Worm (Caenorhabditis elegans): Measurements from ENCODE around the gene grl-26.

DNA sequence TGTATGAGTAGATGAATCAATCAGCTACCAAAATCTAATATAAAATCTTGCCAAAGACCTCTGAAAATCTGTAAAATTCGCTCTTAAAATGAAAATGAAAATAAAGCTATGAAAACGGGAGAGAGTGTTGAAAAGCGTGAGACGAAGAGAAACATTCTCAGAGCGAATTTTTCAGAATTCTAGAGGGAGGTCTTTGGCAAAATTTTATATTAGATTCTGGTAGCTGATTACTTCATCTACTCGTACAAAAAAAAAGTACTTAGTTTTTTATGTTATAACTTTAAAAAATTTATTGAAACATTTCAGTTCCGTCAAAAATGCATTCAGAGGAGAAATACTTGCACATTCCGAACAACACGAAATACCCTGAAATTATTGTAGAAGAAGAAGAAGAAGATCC is 2.1 kb upstream of the grl-26 start, which contains the start of gene drl-1:
- TF ChIP-seq lsy-2 (tag; optimal IDR thresholded peaks at IDR 0.05) = no peak
- TF ChIP-seq unc-120 (tag; optimal IDR thresholded peaks at IDR 0.05; ENCODE audit: poor library complexity, severe bottlenecking) = no peak
- no peak for TF ChIP-seq unc-39 (tag; optimal IDR thresholded peaks at IDR 0.05)
- no peak for TF ChIP-seq unc-62 (GFP tag; optimal IDR thresholded peaks at IDR 0.05)
- TF ChIP-seq elt-1 (tag; optimal IDR thresholded peaks at IDR 0.05; ENCODE audit: borderline replicate concordance, insufficient read depth) = no peak
- no peak for TF ChIP-seq ham-2 (GFP tag; optimal IDR thresholded peaks at IDR 0.05)
- no peak for TF ChIP-seq ztf-11 (tag; optimal IDR thresholded peaks at IDR 0.05)
- no peak for TF ChIP-seq elt-3 (tag; optimal IDR thresholded peaks at IDR 0.05)
- no peak for TF ChIP-seq nhr-237 (tag; optimal IDR thresholded peaks at IDR 0.05)
- TF ChIP-seq pha-4 (tag; optimal IDR thresholded peaks at IDR 0.05) = no peak
